Worm (Caenorhabditis elegans) whole organism, L3 larva: Measurements from ENCODE around the gene ncr-1.

ENCODE experiments used
- ZK546.5 ChIP-seq: sonication (generic microtip); optimal IDR thresholded peaks from 2 replicates; lab custom pipeline; 2017; ENCODE audit warnings: missing biosample characterization, missing genetic modification characterization
- aly-2 ChIP-seq: fragments of 150-350 bp; optimal IDR thresholded peaks from 2 replicates; lab custom pipeline; 2014; ENCODE audit warnings: missing biosample characterization, missing genetic modification characterization
- ama-1 ChIP-seq: fragments of 150-350 bp; optimal IDR thresholded peaks from 2 replicates; lab custom pipeline; 2018
- ceh-16 ChIP-seq: sonication (generic microtip); optimal IDR thresholded peaks from 2 replicates; lab custom pipeline; 2017; ENCODE audit warnings: missing biosample characterization, missing genetic modification characterization
- ceh-28 ChIP-seq: fragments of 150-350 bp; optimal IDR thresholded peaks from 2 replicates; lab custom pipeline; 2014; ENCODE audit warnings: missing biosample characterization, missing genetic modification reagents, missing genetic modification characterization
- ceh-82 ChIP-seq: fragments of 150-350 bp; optimal IDR thresholded peaks from 2 replicates; lab custom pipeline; 2014; ENCODE audit warnings: missing biosample characterization, missing genetic modification characterization
- ceh-9 ChIP-seq: sonication (generic microtip); optimal IDR thresholded peaks from 2 replicates; lab custom pipeline; 2018; ENCODE audit warnings: missing biosample characterization, missing genetic modification characterization
- daf-12 ChIP-seq: fragments of 150-350 bp; optimal IDR thresholded peaks from 2 replicates; lab custom pipeline; 2014; ENCODE audit warnings: missing biosample characterization, missing genetic modification reagents, missing genetic modification characterization
- egl-27 ChIP-seq: sonication (generic microtip); optimal IDR thresholded peaks from 4 replicates; lab custom pipeline; 2017; ENCODE audit warnings: missing biosample characterization, missing genetic modification reagents, missing genetic modification characterization
- egl-5 ChIP-seq: fragments of 150-350 bp; optimal IDR thresholded peaks from 2 replicates; lab custom pipeline; 2017; ENCODE audit warnings: missing biosample characterization, missing genetic modification reagents, missing genetic modification characterization, inconsistent platforms
- elt-2 ChIP-seq: sonication (generic microtip); optimal IDR thresholded peaks from 2 replicates; lab custom pipeline; 2016; ENCODE audit warnings: missing genetic modification reagents, mild to moderate bottlenecking, missing genetic modification characterization, missing compliant biosample characterization
- eor-1 ChIP-seq, 2 experiments: fragments of 150-350 bp; optimal IDR thresholded peaks; 2 replicates each; lab custom pipeline; 2014 to 2018; ENCODE audit warnings: missing biosample characterization in 2 of 2, missing genetic modification characterization in 2 of 2
- fkh-10 ChIP-seq: sonication (generic microtip); optimal IDR thresholded peaks from 2 replicates; lab custom pipeline; 2017; ENCODE audit warnings: missing biosample characterization, missing genetic modification reagents, missing genetic modification characterization
- fos-1 ChIP-seq: fragments of 150-350 bp; optimal IDR thresholded peaks from 2 replicates; lab custom pipeline; 2014; ENCODE audit warnings: missing biosample characterization, missing genetic modification characterization
- hmg-11 ChIP-seq: sonication (generic microtip); optimal IDR thresholded peaks from 2 replicates; lab custom pipeline; 2016; ENCODE audit warnings: missing genetic modification characterization, missing compliant biosample characterization
- jun-1 ChIP-seq: fragments of 150-350 bp; optimal IDR thresholded peaks from 2 replicates; lab custom pipeline; 2014; ENCODE audit warnings: missing biosample characterization, missing genetic modification reagents, missing genetic modification characterization
- lin-15B ChIP-seq: fragments of 150-350 bp; optimal IDR thresholded peaks from 2 replicates; lab custom pipeline; 2014; ENCODE audit warnings: missing biosample characterization, missing genetic modification characterization
- lin-39 ChIP-seq: fragments of 150-350 bp; optimal IDR thresholded peaks from 2 replicates; lab custom pipeline; 2018; ENCODE audit warnings: missing biosample characterization, missing genetic modification reagents, missing genetic modification characterization
- lsy-12 ChIP-seq: sonication (generic microtip); optimal IDR thresholded peaks from 2 replicates; lab custom pipeline; 2016; ENCODE audit warnings: mild to moderate bottlenecking, missing genetic modification characterization, missing compliant biosample characterization
- mml-1 ChIP-seq: fragments of 150-350 bp; sonication (generic microtip); optimal IDR thresholded peaks from 3 replicates; lab custom pipeline; 2014; ENCODE audit warnings: missing biosample characterization, missing genetic modification characterization
- nfya-1 ChIP-seq: sonication (generic microtip); optimal IDR thresholded peaks from 2 replicates; lab custom pipeline; 2017; ENCODE audit warnings: missing genetic modification characterization, mild to moderate bottlenecking, missing compliant biosample characterization, antibody characterized with exemption, moderate library complexity; ENCODE audit not compliant: insufficient read depth
- nhr-11 ChIP-seq: fragments of 150-350 bp; optimal IDR thresholded peaks from 2 replicates; lab custom pipeline; 2014; ENCODE audit warnings: missing biosample characterization, missing genetic modification characterization
- nhr-12 ChIP-seq: fragments of 150-350 bp; optimal IDR thresholded peaks from 2 replicates; lab custom pipeline; 2014; ENCODE audit warnings: missing biosample characterization, missing genetic modification characterization
- nhr-23 ChIP-seq: fragments of 150-350 bp; optimal IDR thresholded peaks from 2 replicates; lab custom pipeline; 2014; ENCODE audit warnings: missing biosample characterization, missing genetic modification reagents, missing genetic modification characterization
- nhr-237 ChIP-seq: fragments of 150-350 bp; optimal IDR thresholded peaks from 2 replicates; lab custom pipeline; 2014; ENCODE audit warnings: missing biosample characterization, missing genetic modification characterization
- nhr-25 ChIP-seq: sonication (generic microtip); optimal IDR thresholded peaks from 2 replicates; lab custom pipeline; 2017; ENCODE audit warnings: missing biosample characterization, missing genetic modification characterization
- nhr-28 ChIP-seq: fragments of 150-350 bp; optimal IDR thresholded peaks from 2 replicates; lab custom pipeline; 2014; ENCODE audit warnings: missing biosample characterization, missing genetic modification characterization
- nhr-43 ChIP-seq: sonication (generic microtip); optimal IDR thresholded peaks from 2 replicates; lab custom pipeline; 2016; ENCODE audit warnings: mild to moderate bottlenecking, missing genetic modification characterization, missing compliant biosample characterization; ENCODE audit not compliant: poor library complexity, severe bottlenecking
- nhr-76 ChIP-seq: fragments of 150-350 bp; sonication (generic microtip); optimal IDR thresholded peaks from 5 replicates; lab custom pipeline; 2014; ENCODE audit warnings: missing biosample characterization, missing genetic modification characterization
- pha-4 ChIP-seq: fragments of 150-350 bp; optimal IDR thresholded peaks from 2 replicates; lab custom pipeline; 2014; ENCODE audit warnings: missing biosample characterization, missing genetic modification reagents, missing genetic modification characterization
- pqm-1 ChIP-seq: fragments of 150-350 bp; optimal IDR thresholded peaks from 2 replicates; lab custom pipeline; 2017; ENCODE audit warnings: missing biosample characterization, missing genetic modification characterization, inconsistent platforms
- sea-2 ChIP-seq: fragments of 150-350 bp; sonication (generic microtip); optimal IDR thresholded peaks from 4 replicates; lab custom pipeline; 2014; ENCODE audit warnings: missing biosample characterization, missing genetic modification reagents, missing genetic modification characterization
- skn-1 ChIP-seq: fragments of 150-350 bp; optimal IDR thresholded peaks from 2 replicates; lab custom pipeline; 2014; ENCODE audit warnings: missing biosample characterization, missing genetic modification characterization
- snpc-4 ChIP-seq: fragments of 150-350 bp; optimal IDR thresholded peaks from 2 replicates; lab custom pipeline; 2014; ENCODE audit warnings: missing biosample characterization, missing genetic modification characterization
- tbx-2 ChIP-seq: sonication (generic microtip); optimal IDR thresholded peaks from 2 replicates; lab custom pipeline; 2016; ENCODE audit warnings: mild to moderate bottlenecking, missing genetic modification characterization, missing compliant biosample characterization
- unc-39 ChIP-seq: sonication (generic microtip); optimal IDR thresholded peaks from 4 replicates; lab custom pipeline; 2017; ENCODE audit warnings: missing biosample characterization, missing genetic modification characterization
- unc-62 ChIP-seq: fragments of 150-350 bp; sonication (generic microtip); optimal IDR thresholded peaks from 4 replicates; lab custom pipeline; 2014; ENCODE audit warnings: missing biosample characterization, missing genetic modification reagents, missing genetic modification characterization
- zag-1 ChIP-seq: fragments of 150-350 bp; optimal IDR thresholded peaks from 2 replicates; lab custom pipeline; 2014; ENCODE audit warnings: missing biosample characterization, missing genetic modification characterization
- ztf-11 ChIP-seq: fragments of 150-350 bp; optimal IDR thresholded peaks from 2 replicates; lab custom pipeline; 2014; ENCODE audit warnings: missing biosample characterization, missing genetic modification characterization

The ncr-1 gene

DNA sequence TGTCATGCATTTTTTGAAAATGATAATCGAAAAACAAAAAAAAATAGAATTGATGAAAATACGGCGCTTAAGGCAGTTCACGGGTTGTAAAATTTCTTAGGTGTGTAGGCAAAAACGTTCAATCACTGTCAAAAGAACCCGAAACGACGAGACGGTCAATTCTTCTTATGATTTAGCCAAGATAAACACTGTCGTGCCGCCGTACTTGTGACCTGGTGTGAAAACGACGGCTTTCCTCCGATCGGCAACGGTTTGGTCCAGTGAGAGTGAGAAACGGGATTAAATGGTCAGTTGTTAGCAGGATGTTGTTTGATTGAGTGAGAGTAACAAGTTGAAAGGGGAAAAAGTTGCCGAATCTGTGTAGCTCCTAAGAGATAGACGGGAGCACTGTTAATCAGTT, 4.6 kb downstream of the ncr-1 start:
- TF ChIP-seq nhr-12 (tag; lab: Kevin White, UChicago) = no peak
- peak; percentile 36 for TF ChIP-seq lin-39 (tag; lab: Kevin White, UChicago)
- TF ChIP-seq ztf-11 (tag; lab: Kevin White, UChicago) = no peak
- no peak for TF ChIP-seq zag-1 (tag; lab: Kevin White, UChicago)
- TF ChIP-seq nhr-25 = peak; percentile 43
- TF ChIP-seq aly-2 (tag; lab: Kevin White, UChicago) = no peak
- TF ChIP-seq pha-4 (tag; lab: Kevin White, UChicago) = no peak

DNA sequence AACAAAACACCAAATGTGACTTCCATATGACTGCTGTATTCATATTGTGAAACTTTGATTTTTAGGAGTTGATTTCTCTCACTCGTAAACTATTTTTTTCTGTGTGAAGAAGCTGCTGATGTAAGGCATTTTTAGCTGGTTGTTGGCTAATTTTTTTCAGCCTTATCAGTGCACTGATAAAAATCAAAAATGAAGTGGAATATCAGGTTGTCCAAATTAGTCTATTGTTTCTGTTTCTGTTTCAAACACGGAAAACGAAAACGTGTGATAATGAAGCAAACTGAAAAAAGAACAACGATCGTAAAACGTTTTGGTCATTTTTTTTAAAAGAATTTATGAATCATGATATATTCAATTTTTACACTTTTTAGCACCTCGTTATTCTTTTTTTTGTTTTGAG, 7.9 kb downstream of the ncr-1 start:
- TF ChIP-seq nhr-28 (tag; lab: Kevin White, UChicago) (no peak), ZK546.5 (tag; lab: Kevin White, UChicago) (no peak), egl-27 (tag; lab: Kevin White, UChicago) (no peak), pha-4 (tag; lab: Kevin White, UChicago) (peak; percentile 14), pqm-1 (tag; lab: Kevin White, UChicago) (peak; percentile 82), nfya-1 (tag; lab: Kevin White, UChicago) (no peak), lin-15B (tag; lab: Kevin White, UChicago) (no peak), nhr-43 (tag; lab: Kevin White, UChicago) (no peak), ceh-16 (tag; lab: Kevin White, UChicago) (no peak), elt-2 (tag; lab: Kevin White, UChicago) (peak; percentile 89), nhr-237 (tag; lab: Kevin White, UChicago) (no peak), ceh-28 (tag; lab: Kevin White, UChicago) (no peak), mml-1 (tag; lab: Kevin White, UChicago) (no peak), daf-12 (tag; lab: Kevin White, UChicago) (no peak)

DNA sequence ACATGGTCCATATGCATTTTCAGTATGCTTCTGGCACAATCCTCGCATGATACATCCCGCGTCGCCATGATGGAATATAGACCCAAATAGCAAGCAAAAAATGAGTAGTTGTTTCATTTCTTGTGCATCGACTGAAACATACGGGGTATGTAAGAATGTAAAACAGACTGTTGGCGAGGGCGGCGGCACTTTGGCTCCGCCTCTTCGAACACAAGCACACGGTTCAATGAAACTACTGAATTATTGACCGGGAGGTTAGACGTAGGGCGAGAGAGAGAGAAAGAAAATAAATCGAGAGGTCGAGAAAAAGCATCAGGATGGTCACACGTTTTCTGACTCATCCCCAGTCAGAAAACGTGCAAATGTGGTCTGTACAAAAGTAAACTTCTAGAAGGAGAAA, 8.7 kb downstream of the ncr-1 start:
- TF ChIP-seq nhr-11 (no peak), jun-1 (tag; lab: Kevin White, UChicago) (no peak), pha-4 (tag; lab: Kevin White, UChicago) (peak; percentile 59), fos-1 (tag; lab: Kevin White, UChicago) (no peak), tbx-2 (no peak), pqm-1 (tag; lab: Kevin White, UChicago) (peak; percentile 19), ztf-11 (tag; lab: Kevin White, UChicago) (no peak), snpc-4 (tag; lab: Kevin White, UChicago) (no peak), egl-5 (no peak), ceh-82 (tag; lab: Kevin White, UChicago) (no peak), elt-2 (tag; lab: Kevin White, UChicago) (peak; percentile 5)

DNA sequence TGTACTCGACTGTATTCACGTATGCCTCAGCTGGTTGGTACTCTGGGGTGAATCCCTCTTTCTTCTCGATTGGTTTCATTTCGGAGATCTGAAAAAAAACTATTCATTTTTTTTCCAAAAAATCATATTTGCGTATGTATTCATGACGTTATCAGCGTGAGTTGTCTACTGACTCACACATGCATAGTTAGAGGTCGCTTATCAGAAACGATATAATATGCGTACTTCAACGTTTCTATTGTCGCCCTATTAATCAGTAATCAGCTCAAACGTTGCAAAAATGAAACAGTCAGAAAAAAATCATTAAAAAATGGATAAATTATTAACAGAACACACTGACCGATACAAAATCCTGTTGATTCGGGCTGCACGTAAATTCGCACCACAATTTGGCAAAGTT, 10.2 kb downstream of the ncr-1 start:
- TF ChIP-seq pha-4 (tag; lab: Kevin White, UChicago) (peak; percentile 16), pqm-1 (tag; lab: Kevin White, UChicago) (peak; percentile 86), sea-2 (GFP tag; lab: Kevin White, UChicago) (no peak), nhr-43 (tag; lab: Kevin White, UChicago) (no peak), elt-2 (tag; lab: Kevin White, UChicago) (peak; percentile 84)

DNA sequence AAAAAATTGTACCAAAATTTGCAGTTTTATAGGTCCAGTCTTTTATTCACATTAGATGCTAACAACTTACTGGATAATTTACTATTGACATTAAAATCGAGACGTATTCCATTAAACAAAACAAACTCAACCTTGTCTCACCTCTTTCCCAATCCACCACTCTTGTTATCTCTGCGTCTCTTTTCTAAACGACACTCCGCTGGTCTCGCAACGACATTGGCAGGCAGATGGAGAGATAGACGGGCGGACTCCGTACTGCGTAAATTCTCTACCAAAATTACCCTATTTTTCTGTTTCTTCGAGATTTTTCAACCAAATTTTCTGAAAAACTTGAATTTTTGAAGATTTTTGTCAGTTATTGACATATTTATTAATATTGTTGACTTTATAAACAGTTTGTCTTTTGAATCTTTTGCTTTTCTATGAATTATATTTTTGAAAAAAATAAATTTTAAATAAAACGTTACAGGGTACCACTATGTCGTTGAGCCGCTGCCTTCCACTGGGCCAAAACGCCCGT, 19.3 kb downstream of the ncr-1 start, which contains the start of gene asb-2:
TSS of gene asb-2 (plus strand) at position 470 of the 520 bp plus-strand sequence.
- TF ChIP-seq pqm-1 (tag; lab: Kevin White, UChicago) (peak; percentile 69), ceh-9 (tag; lab: Kevin White, UChicago) (no peak), fkh-10 (GFP tag; lab: Kevin White, UChicago) (peak; percentile 2), nhr-23 (peak; percentile 92), mml-1 (tag; lab: Kevin White, UChicago) (no peak), tbx-2 (peak; percentile 42), nfya-1 (tag; lab: Kevin White, UChicago) (peak; percentile 93), ceh-82 (tag; lab: Kevin White, UChicago) (peak; percentile 34), daf-12 (tag; lab: Kevin White, UChicago) (no peak), egl-27 (tag; lab: Kevin White, UChicago) (no peak), unc-39 (tag; lab: Kevin White, UChicago) (no peak), ama-1 (lab: Kevin White, UChicago) (peak; percentile 36), hmg-11 (tag; lab: Kevin White, UChicago) (peak; percentile 73), nhr-25 (peak; percentile 97), eor-1 (tag; optimal IDR thresholded peaks at IDR 0.05; lab: Kevin White, UChicago) (no peak), aly-2 (tag; lab: Kevin White, UChicago) (no peak), nhr-28 (tag; lab: Kevin White, UChicago) (no peak), snpc-4 (tag; lab: Kevin White, UChicago) (peak; percentile 90), nhr-43 (tag; lab: Kevin White, UChicago) (peak; percentile 67), unc-62 (no peak), nhr-76 (tag; lab: Kevin White, UChicago) (no peak), nhr-12 (tag; lab: Kevin White, UChicago) (no peak), elt-2 (tag; lab: Kevin White, UChicago) (peak; percentile 71), jun-1 (tag; lab: Kevin White, UChicago) (peak; percentile 63), ZK546.5 (tag; lab: Kevin White, UChicago) (no peak), lsy-12 (tag; lab: Kevin White, UChicago) (peak; percentile 40), sea-2 (GFP tag; lab: Kevin White, UChicago) (no peak), ceh-28 (tag; lab: Kevin White, UChicago) (peak; percentile 33), pha-4 (tag; lab: Kevin White, UChicago) (peak; percentile 98), ztf-11 (tag; lab: Kevin White, UChicago) (no peak), nhr-11 (no peak), skn-1 (peak; percentile 32), lin-39 (tag; lab: Kevin White, UChicago) (peak; percentile 78)
